Fruit fly (Drosophila melanogaster) whole organism, embryonic: ENCODE measurements around the gene CG10602.

Source experiments
- Abd-B ChIP-seq: fragments of 200-800 bp; sonication (Bioruptor generic); optimal IDR thresholded peaks from 2 replicates; lab custom pipeline; 2018; ENCODE audit warnings: missing biosample characterization, mild to moderate bottlenecking, missing genetic modification characterization, moderate library complexity
- Atf-2 ChIP-seq: fragments of 200-800 bp; sonication (Bioruptor generic); optimal IDR thresholded peaks from 2 replicates; lab custom pipeline; 2016; ENCODE audit warnings: missing biosample characterization, missing genetic modification characterization
- B-H1 ChIP-seq: fragments of 200-800 bp; sonication (Bioruptor generic); IDR thresholded peaks from 3 replicates; pipeline ENCODE4 v1.3.6; 2022; ENCODE audit warnings: missing biosample characterization, missing genetic modification characterization
- B-H2 ChIP-seq: fragments of 200-800 bp; sonication (Bioruptor generic); optimal IDR thresholded peaks from 2 replicates; lab custom pipeline; 2018; ENCODE audit warnings: missing biosample characterization, mild to moderate bottlenecking, missing genetic modification characterization
- CG10543 ChIP-seq: fragments of 200-800 bp; sonication (Bioruptor generic); optimal IDR thresholded peaks from 3 replicates; lab custom pipeline; 2017; ENCODE audit warnings: missing biosample characterization, mild to moderate bottlenecking, missing genetic modification characterization, moderate library complexity
- CG10979 ChIP-seq: fragments of 200-800 bp; sonication (Bioruptor generic); optimal IDR thresholded peaks from 2 replicates; lab custom pipeline; 2018; ENCODE audit warnings: missing biosample characterization, mild to moderate bottlenecking, missing genetic modification characterization, moderate library complexity
- CG11456 ChIP-seq: fragments of 200-800 bp; sonication (Bioruptor generic); IDR thresholded peaks from 3 replicates; pipeline ENCODE4 v1.3.6; 2022; ENCODE audit warnings: missing biosample characterization, missing genetic modification characterization
- CG11504 ChIP-seq: fragments of 200-800 bp; sonication (Bioruptor generic); optimal IDR thresholded peaks from 3 replicates; lab custom pipeline; 2019; ENCODE audit warnings: missing biosample characterization, mild to moderate bottlenecking, missing genetic modification characterization, moderate library complexity
- CG12391 ChIP-seq: fragments of 200-800 bp; sonication (Bioruptor generic); optimal IDR thresholded peaks from 3 replicates; lab custom pipeline; 2018; ENCODE audit warnings: missing biosample characterization, mild to moderate bottlenecking, missing genetic modification characterization, moderate library complexity
- CG13287 ChIP-seq: fragments of 200-800 bp; sonication (Bioruptor generic); IDR thresholded peaks from 2 replicates; pipeline ENCODE4 v1.3.6; 2022; ENCODE audit warnings: missing biosample characterization, missing genetic modification characterization; ENCODE audit not compliant: partially characterized antibody
- CG1603 ChIP-seq: fragments of 200-800 bp; sonication (Bioruptor generic); optimal IDR thresholded peaks from 2 replicates; lab custom pipeline; 2019; ENCODE audit warnings: missing biosample characterization, mild to moderate bottlenecking, missing genetic modification characterization, moderate library complexity
- CG17361 ChIP-seq: fragments of 200-800 bp; sonication (Bioruptor generic); IDR thresholded peaks from 3 replicates; pipeline ENCODE4 v1.3.6; 2022; ENCODE audit warnings: missing biosample characterization, missing genetic modification characterization
- CG17829 ChIP-seq: fragments of 200-800 bp; optimal IDR thresholded peaks from 2 replicates; lab custom pipeline; 2019; ENCODE audit warnings: missing biosample characterization, mild to moderate bottlenecking, missing genetic modification characterization, moderate library complexity
- CG18262 ChIP-seq: fragments of 200-800 bp; optimal IDR thresholded peaks from 3 replicates; lab custom pipeline; 2019; ENCODE audit warnings: missing biosample characterization, mild to moderate bottlenecking, missing genetic modification characterization, moderate library complexity
- CG18476 ChIP-seq: fragments of 200-800 bp; sonication (Bioruptor generic); optimal IDR thresholded peaks from 2 replicates; lab custom pipeline; 2016; ENCODE audit warnings: missing biosample characterization, mild to moderate bottlenecking, missing genetic modification characterization
- CG30431 ChIP-seq: fragments of 200-800 bp; sonication (Bioruptor generic); optimal IDR thresholded peaks from 2 replicates; lab custom pipeline; 2017; ENCODE audit warnings: missing biosample characterization, missing genetic modification characterization
- CG32532 ChIP-seq: fragments of 200-800 bp; sonication (Bioruptor generic); IDR thresholded peaks from 2 replicates; pipeline ENCODE4 v1.3.6; 2022; ENCODE audit warnings: missing biosample characterization, missing genetic modification characterization
- CG33557 ChIP-seq: fragments of 200-800 bp; sonication (Bioruptor generic); optimal IDR thresholded peaks from 2 replicates; lab custom pipeline; 2019; ENCODE audit warnings: missing biosample characterization, mild to moderate bottlenecking, missing genetic modification characterization, moderate library complexity
- CG34224 ChIP-seq: fragments of 200-800 bp; sonication (Bioruptor generic); IDR thresholded peaks from 3 replicates; pipeline ENCODE4 v1.3.6; 2022; ENCODE audit warnings: missing biosample characterization, missing genetic modification characterization; ENCODE audit not compliant: partially characterized antibody
- CG4617 ChIP-seq: fragments of 200-800 bp; sonication (Bioruptor generic); optimal IDR thresholded peaks from 3 replicates; lab custom pipeline; 2016; ENCODE audit warnings: missing biosample characterization, missing genetic modification characterization, borderline replicate concordance
- CG6689 ChIP-seq: fragments of 200-800 bp; sonication (Bioruptor generic); IDR thresholded peaks from 2 replicates; pipeline ENCODE4 v1.3.6; 2022; ENCODE audit warnings: missing biosample characterization, missing genetic modification characterization
- CG6854 ChIP-seq: fragments of 200-800 bp; sonication (Bioruptor generic); optimal IDR thresholded peaks from 3 replicates; lab custom pipeline; 2017; ENCODE audit warnings: missing biosample characterization, mild to moderate bottlenecking, missing genetic modification characterization
- CG7271 ChIP-seq: fragments of 200-800 bp; sonication (Bioruptor generic); optimal IDR thresholded peaks from 2 replicates; lab custom pipeline; 2018; ENCODE audit warnings: missing biosample characterization, mild to moderate bottlenecking, missing genetic modification characterization, moderate library complexity
- CG8765 ChIP-seq: fragments of 200-800 bp; sonication (Bioruptor generic); IDR thresholded peaks from 2 replicates; pipeline ENCODE4 v1.3.6; 2022; ENCODE audit warnings: missing biosample characterization, missing genetic modification characterization
- CG9727 ChIP-seq: fragments of 200-800 bp; sonication (Bioruptor generic); optimal IDR thresholded peaks from 3 replicates; lab custom pipeline; 2017; ENCODE audit warnings: missing biosample characterization, mild to moderate bottlenecking, missing genetic modification characterization
- D ChIP-seq, 2 experiments: fragments of 200-800 bp in 1 of 2; fragments of >200 bp in 1 of 2; sonication (Bioruptor generic) in 1 of 2; optimal IDR thresholded peaks; 2 replicates in 1 of 2; 3 replicates in 1 of 2; lab custom pipeline; 2017; ENCODE audit warnings: mild to moderate bottlenecking in 1 of 2, missing biosample characterization in 1 of 2, missing genetic modification characterization in 1 of 2, missing genetic modification reagents in 1 of 2
- D19A ChIP-seq: fragments of 200-800 bp; optimal IDR thresholded peaks from 3 replicates; lab custom pipeline; 2019; ENCODE audit warnings: missing biosample characterization, mild to moderate bottlenecking, missing genetic modification characterization, moderate library complexity
- HmgZ ChIP-seq: fragments of 200-800 bp; sonication (Bioruptor generic); optimal IDR thresholded peaks from 2 replicates; lab custom pipeline; 2018; ENCODE audit warnings: missing biosample characterization, mild to moderate bottlenecking, missing genetic modification characterization
- Hmx ChIP-seq: fragments of 200-800 bp; sonication (Bioruptor generic); optimal IDR thresholded peaks from 2 replicates; lab custom pipeline; 2016; ENCODE audit warnings: missing biosample characterization, missing genetic modification characterization
- Lpt ChIP-seq: fragments of >200 bp; optimal IDR thresholded peaks from 2 replicates; lab custom pipeline; 2018; ENCODE audit warnings: missing biosample characterization, missing genetic modification characterization
- MESR4 ChIP-seq: fragments of 200-800 bp; sonication (Bioruptor generic); optimal IDR thresholded peaks from 2 replicates; lab custom pipeline; 2018; ENCODE audit warnings: missing biosample characterization, mild to moderate bottlenecking, missing genetic modification characterization, moderate library complexity
- Med ChIP-seq: fragments of 200-800 bp; sonication (Bioruptor generic); peaks from one replicate; lab custom pipeline; 2016; ENCODE audit warnings: missing biosample characterization, missing genetic modification characterization, mild to moderate bottlenecking, inconsistent platforms, moderate library complexity
- chif ChIP-seq, 2 experiments: fragments of 200-800 bp; sonication (Bioruptor generic); optimal IDR thresholded peaks; 3 replicates each; lab custom pipeline; 2016; ENCODE audit warnings: missing biosample characterization in 2 of 2, missing genetic modification characterization in 2 of 2
- croc ChIP-seq: fragments of 200-800 bp; sonication (Bioruptor generic); conservative IDR thresholded peaks from 3 replicates; pipeline ENCODE4 v1.3.6; 2022; ENCODE audit warnings: missing biosample characterization, missing genetic modification characterization
- dmrt99B ChIP-seq: fragments of 200-800 bp; sonication (Bioruptor generic); optimal IDR thresholded peaks from 2 replicates; lab custom pipeline; 2018; ENCODE audit warnings: missing biosample characterization, mild to moderate bottlenecking, missing genetic modification characterization, moderate library complexity
- fd96Cb ChIP-seq: fragments of 200-800 bp; sonication (Bioruptor generic); optimal IDR thresholded peaks from 2 replicates; lab custom pipeline; 2018; ENCODE audit warnings: missing biosample characterization, mild to moderate bottlenecking, missing genetic modification characterization, moderate library complexity
- gcm ChIP-seq: fragments of 200-800 bp; sonication (Bioruptor generic); optimal IDR thresholded peaks from 2 replicates; lab custom pipeline; 2019; ENCODE audit warnings: missing biosample characterization, mild to moderate bottlenecking, missing genetic modification characterization, moderate library complexity
- gsb-n ChIP-seq: fragments of 200-800 bp; sonication (Bioruptor generic); optimal IDR thresholded peaks from 3 replicates; lab custom pipeline; 2018; ENCODE audit warnings: missing biosample characterization, mild to moderate bottlenecking, missing genetic modification characterization
- lola ChIP-seq, 3 experiments: fragments of >200 bp in 2 of 3; fragments of 200-800 bp in 1 of 3; sonication (Bioruptor generic) in 1 of 3; optimal IDR thresholded peaks; 2 replicates each; lab custom pipeline; 2017 to 2019; ENCODE audit warnings: missing biosample characterization in 3 of 3, missing genetic modification characterization in 3 of 3, mild to moderate bottlenecking in 1 of 3, moderate library complexity in 1 of 3
- pan ChIP-seq, 4 experiments: fragments of >200 bp in 3 of 4; fragments of 200-800 bp in 1 of 4; sonication (Bioruptor generic) in 1 of 4; optimal IDR thresholded peaks in 3 of 4; IDR thresholded peaks in 1 of 4; 2 replicates each; pipeline versions ENCODE4 v1.3.6 to Lab custom; 2017 to 2022; ENCODE audit warnings: missing biosample characterization in 2 of 4, missing genetic modification characterization in 2 of 4, mixed read lengths in 1 of 4
- row ChIP-seq: fragments of 200-800 bp; sonication (Bioruptor generic); IDR thresholded peaks from 3 replicates; pipeline ENCODE4 v1.3.6; 2022; ENCODE audit warnings: missing biosample characterization, missing genetic modification characterization
- tll ChIP-seq, 2 experiments: fragments of 200-800 bp in 1 of 2; fragments of >200 bp in 1 of 2; sonication (Bioruptor generic) in 1 of 2; optimal IDR thresholded peaks; 2 replicates each; lab custom pipeline; 2017 to 2019; ENCODE audit warnings: missing biosample characterization in 2 of 2, missing genetic modification characterization in 2 of 2, mild to moderate bottlenecking in 1 of 2, moderate library complexity in 1 of 2
- trem ChIP-seq: fragments of 200-800 bp; optimal IDR thresholded peaks from 3 replicates; lab custom pipeline; 2019; ENCODE audit warnings: missing biosample characterization, mild to moderate bottlenecking, missing genetic modification characterization, moderate library complexity
- ttk ChIP-seq: fragments of 200-800 bp; sonication (Bioruptor generic); IDR thresholded peaks from 2 replicates; pipeline ENCODE4 v2.1.2; 2022; ENCODE audit warnings: missing biosample characterization, missing genetic modification characterization
- zfh1 ChIP-seq: fragments of 200-800 bp; sonication (Bioruptor generic); IDR thresholded peaks from 3 replicates; pipeline ENCODE4 v1.3.6; 2022; ENCODE audit warnings: missing biosample characterization, missing genetic modification characterization

CG10602 gene

dm6 chr2L:18894998-18895732, 36.1 kb upstream of the CG10602 start (continued):
- peak; percentile 35 for TF ChIP-seq D19A
- TF ChIP-seq CG33557, result peak; percentile 36
- TF ChIP-seq D (optimal IDR thresholded peaks at IDR 0.05; lab: Kevin White, UChicago), result peak; percentile 39
- TF ChIP-seq D (GFP tag; optimal IDR thresholded peaks at IDR 0.05; lab: Kevin White, UChicago), result peak; percentile 38
- TF ChIP-seq CG13287 (GFP tag; lab: Robert Waterston, UW), result no peak
- peak; percentile 2 for TF ChIP-seq CG11504 (tag; lab: Kevin White, UChicago)
- TF ChIP-seq CG8765 (GFP tag; lab: Robert Waterston, UW), result peak; percentile 64; the same call in 1 of the 2 replicates
- TF ChIP-seq B-H1 (GFP tag; lab: Robert Waterston, UW), result no peak
- TF ChIP-seq CG32532, result no peak
- peak; percentile 66 for TF ChIP-seq CG18262 (tag; lab: Kevin White, UChicago)
- peak; percentile 28 for TF ChIP-seq gsb-n (tag; lab: Kevin White, UChicago)
- TF ChIP-seq Abd-B (GFP tag; lab: Kevin White, UChicago), result no peak
- peak; percentile 57 for TF ChIP-seq CG9727 (GFP tag; lab: Kevin White, UChicago)
- TF ChIP-seq tll (GFP tag; optimal IDR thresholded peaks at IDR 0.05; lab: Kevin White, UChicago), result peak in 1 of 2 experiments; percentile 99
- TF ChIP-seq pan (optimal IDR thresholded peaks at IDR 0.05; lab: Kevin White, UChicago), result no peak
- TF ChIP-seq pan (GFP tag; optimal IDR thresholded peaks at IDR 0.05 in 1 of 2, IDR thresholded peaks at IDR 0.05 in 1 of 2), result no peak
- no peak for TF ChIP-seq ttk (GFP tag; lab: Robert Waterston, UW)
- TF ChIP-seq CG6854 (GFP tag; lab: Kevin White, UChicago), result no peak
- TF ChIP-seq CG7271 (tag; lab: Kevin White, UChicago), result peak; percentile 27
- TF ChIP-seq trem (tag; lab: Kevin White, UChicago), result peak; percentile 49
- TF ChIP-seq Lpt (GFP tag; lab: Kevin White, UChicago), result no peak
- no peak for TF ChIP-seq CG11456 (GFP tag; lab: Robert Waterston, UW)
- TF ChIP-seq chif (GFP tag; optimal IDR thresholded peaks at IDR 0.05; lab: Kevin White, UChicago), result no peak
- peak in 1 of 3 experiments; percentile 63 for TF ChIP-seq lola (GFP tag; optimal IDR thresholded peaks at IDR 0.05; lab: Kevin White, UChicago)
- peak; percentile 12 for TF ChIP-seq CG30431
- TF ChIP-seq CG12391 (tag; lab: Kevin White, UChicago), result peak; percentile 28
- TF ChIP-seq MESR4, result no peak
- TF ChIP-seq Med (GFP tag; lab: Kevin White, UChicago), result no peak
- TF ChIP-seq CG10543 (GFP tag; lab: Kevin White, UChicago), result no peak
- no peak for TF ChIP-seq gcm (GFP tag; lab: Kevin White, UChicago)
- 0 out of 3 replicates have a peak, but pooled peaks have one; percentile 41 for TF ChIP-seq zfh1 (GFP tag; lab: Robert Waterston, UW)
- TF ChIP-seq croc, result peak; percentile 42
- TF ChIP-seq dmrt99B, result peak; percentile 24
- no peak for TF ChIP-seq Atf-2 (GFP tag; lab: Kevin White, UChicago)
- no peak for TF ChIP-seq CG34224 (GFP tag; lab: Robert Waterston, UW)
- peak; percentile 58 for TF ChIP-seq CG17829 (tag; lab: Kevin White, UChicago)
- no peak for TF ChIP-seq CG4617 (GFP tag; lab: Kevin White, UChicago)
- TF ChIP-seq CG18476 (GFP tag; lab: Kevin White, UChicago), result no peak
- no peak for TF ChIP-seq HmgZ (tag; lab: Kevin White, UChicago)
- TF ChIP-seq B-H2 (GFP tag; lab: Kevin White, UChicago), result no peak
- TF ChIP-seq CG6689 (GFP tag; lab: Robert Waterston, UW), result peak; percentile 36; the same call in 1 of the 2 replicates
- peak; percentile 74 for TF ChIP-seq CG10979 (tag; lab: Kevin White, UChicago)
- TF ChIP-seq CG1603 (tag; lab: Kevin White, UChicago), result peak; percentile 19
- no peak for TF ChIP-seq Hmx (GFP tag; lab: Kevin White, UChicago)
- TF ChIP-seq CG17361, result peak; percentile 40; the same call in 1 of the 3 replicates
- peak; percentile 35; the same call in 1 of the 3 replicates for TF ChIP-seq row
- peak; percentile 25 for TF ChIP-seq fd96Cb
